In the genomic region with DNA sequence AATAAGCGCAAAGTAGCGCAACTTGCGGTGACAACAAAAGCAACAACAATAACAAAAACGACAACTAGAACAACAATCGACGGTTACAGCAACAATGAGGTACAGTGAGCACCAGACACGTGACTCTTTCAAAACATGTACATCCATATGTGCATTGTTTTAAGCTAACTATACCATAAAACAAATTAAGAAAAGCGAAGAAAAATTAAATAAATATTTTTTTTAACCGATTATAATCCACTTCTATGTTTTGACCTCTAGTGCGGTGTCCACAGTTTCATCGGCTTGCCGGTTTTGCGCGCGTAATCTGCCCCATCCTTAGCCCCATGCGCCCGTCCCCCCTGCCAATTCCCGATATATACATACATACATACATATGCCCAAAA, we compare ENCODE assay signal across 1 fruit fly cellular context.
A peak's percentile ranks its signal among the peaks of the same experiment; 100 is the strongest.
TF ChIP-seq lines count a peak whose summit lies in the region.

No protein-coding gene starts in this region.

TF ChIP-seq in whole organism, embryonic, 481 proteins besides CTCF, POLR2A, EP300 and RAD21 (continued from another document and continues in another):
- no peak for TF ChIP-seq CG16813 (GFP tag; IDR thresholded peaks at IDR 0.05; lab: Robert Waterston, UW; ENCODE audit: partially characterized antibody)
- peak; percentile 80 for TF ChIP-seq emc (GFP tag; optimal IDR thresholded peaks at IDR 0.05; lab: Kevin White, UChicago)
- no peak for TF ChIP-seq vnd (GFP tag; IDR thresholded peaks at IDR 0.05; lab: Robert Waterston, UW; ENCODE audit: partially characterized antibody)
- peak; percentile 15 for TF ChIP-seq CG33557 (GFP tag; optimal IDR thresholded peaks at IDR 0.05; lab: Kevin White, UChicago)
- TF ChIP-seq Dp (GFP tag; optimal IDR thresholded peaks at IDR 0.05; lab: Kevin White, UChicago) = no peak
- TF ChIP-seq schlank (tag; optimal IDR thresholded peaks at IDR 0.05; lab: Kevin White, UChicago) = peak; percentile 86
- peak; percentile 33 for TF ChIP-seq btn (GFP tag; optimal IDR thresholded peaks at IDR 0.05; lab: Kevin White, UChicago)
- TF ChIP-seq lilli (GFP tag; optimal IDR thresholded peaks at IDR 0.05; lab: Kevin White, UChicago) = peak; percentile 96
- TF ChIP-seq zen (tag; optimal IDR thresholded peaks at IDR 0.05; lab: Kevin White, UChicago) = peak; percentile 77
- TF ChIP-seq prd (optimal IDR thresholded peaks at IDR 0.05; lab: Kevin White, UChicago) = no peak
- peak; percentile 97 for TF ChIP-seq prd (GFP tag; IDR thresholded peaks at IDR 0.05; lab: Robert Waterston, UW)
- TF ChIP-seq CG7556 (GFP tag; optimal IDR thresholded peaks at IDR 0.05; lab: Kevin White, UChicago) = peak; percentile 88
- TF ChIP-seq sc (optimal IDR thresholded peaks at IDR 0.05; lab: Kevin White, UChicago) = no peak
- peak; percentile 65 for TF ChIP-seq sc (GFP tag; optimal IDR thresholded peaks at IDR 0.05; lab: Kevin White, UChicago)
- peak; percentile 60; the same call in 1 of the 2 replicates for TF ChIP-seq gt (GFP tag; IDR thresholded peaks at IDR 0.05; lab: Robert Waterston, UW)
- TF ChIP-seq chm (GFP tag; IDR thresholded peaks at IDR 0.05; lab: Robert Waterston, UW) = peak; percentile 95
- TF ChIP-seq CG11247 (GFP tag; IDR thresholded peaks at IDR 0.05; lab: Robert Waterston, UW) = peak; percentile 97
- peak; percentile 98 for TF ChIP-seq CG2120 (GFP tag; optimal IDR thresholded peaks at IDR 0.05; lab: Kevin White, UChicago)
- peak; percentile 91; the same call in 1 of the 2 replicates for TF ChIP-seq CG8765 (GFP tag; IDR thresholded peaks at IDR 0.05; lab: Robert Waterston, UW)
- peak; percentile 88 for TF ChIP-seq HHEX (GFP tag; optimal IDR thresholded peaks at IDR 0.05; lab: Kevin White, UChicago)
- TF ChIP-seq dan (GFP tag; IDR thresholded peaks at IDR 0.05; lab: Robert Waterston, UW) = peak; percentile 78
- TF ChIP-seq Elba2 (GFP tag; optimal IDR thresholded peaks at IDR 0.05; lab: Kevin White, UChicago) = no peak
- peak; percentile 88 for TF ChIP-seq Doc2 (GFP tag; IDR thresholded peaks at IDR 0.05; lab: Robert Waterston, UW)
- TF ChIP-seq cg (GFP tag; optimal IDR thresholded peaks at IDR 0.05; lab: Kevin White, UChicago) = no peak
- TF ChIP-seq Rx (GFP tag; IDR thresholded peaks at IDR 0.05; lab: Robert Waterston, UW) = peak; percentile 94
- no peak for TF ChIP-seq CG7271 (tag; optimal IDR thresholded peaks at IDR 0.05; lab: Kevin White, UChicago)
- peak; percentile 96 for TF ChIP-seq sob (GFP tag; IDR thresholded peaks at IDR 0.05; lab: Robert Waterston, UW)
- TF ChIP-seq jigr1 (GFP tag; IDR thresholded peaks at IDR 0.05; lab: Robert Waterston, UW) = peak; percentile 87; the same call in 2 of the 3 replicates
- TF ChIP-seq CG17568 (GFP tag; optimal IDR thresholded peaks at IDR 0.05; lab: Kevin White, UChicago) = peak; percentile 73
- peak; percentile 80 to 92 for TF ChIP-seq dpn (GFP tag; optimal IDR thresholded peaks at IDR 0.05; lab: Kevin White, UChicago)
- TF ChIP-seq CG3281 (GFP tag; optimal IDR thresholded peaks at IDR 0.05; lab: Kevin White, UChicago) = peak; percentile 94
- TF ChIP-seq MESR4 (GFP tag; optimal IDR thresholded peaks at IDR 0.05; lab: Kevin White, UChicago) = no peak
- no peak for TF ChIP-seq luna (GFP tag; optimal IDR thresholded peaks at IDR 0.05; lab: Kevin White, UChicago)
- peak; percentile 47 for TF ChIP-seq CG8281 (tag; optimal IDR thresholded peaks at IDR 0.05; lab: Kevin White, UChicago)
- TF ChIP-seq CG9609 (GFP tag; optimal IDR thresholded peaks at IDR 0.05; lab: Kevin White, UChicago) = peak; percentile 79
- peak; percentile 22 for TF ChIP-seq pb (GFP tag; optimal IDR thresholded peaks at IDR 0.05; lab: Kevin White, UChicago)
- peak; percentile 94 for TF ChIP-seq CG32767 (GFP tag; IDR thresholded peaks at IDR 0.05; lab: Robert Waterston, UW)
- peak; percentile 75; the same call in 1 of the 3 replicates for TF ChIP-seq gce (GFP tag; IDR thresholded peaks at IDR 0.05; lab: Robert Waterston, UW)
- TF ChIP-seq gcm2 (GFP tag; optimal IDR thresholded peaks at IDR 0.05; lab: Kevin White, UChicago) = peak; percentile 91
- peak; percentile 86 for TF ChIP-seq Ssrp (tag; optimal IDR thresholded peaks at IDR 0.05; lab: Kevin White, UChicago)
- peak; percentile 88 for TF ChIP-seq bab2 (GFP tag; optimal IDR thresholded peaks at IDR 0.05; lab: Kevin White, UChicago)
- TF ChIP-seq usp (GFP tag; optimal IDR thresholded peaks at IDR 0.05; lab: Kevin White, UChicago) = no peak
- TF ChIP-seq ken (GFP tag; IDR thresholded peaks at IDR 0.05; lab: Robert Waterston, UW) = peak; percentile 91
- TF ChIP-seq TFAM (GFP tag; optimal IDR thresholded peaks at IDR 0.05; lab: Kevin White, UChicago) = peak; percentile 26
- peak; percentile 81 for TF ChIP-seq fd96Cb (tag; optimal IDR thresholded peaks at IDR 0.05; lab: Kevin White, UChicago)
- TF ChIP-seq CG4617 (GFP tag; optimal IDR thresholded peaks at IDR 0.05; lab: Kevin White, UChicago; ENCODE audit: borderline replicate concordance) = peak; percentile 68
- TF ChIP-seq CG14710 (tag; optimal IDR thresholded peaks at IDR 0.05; lab: Kevin White, UChicago) = peak; percentile 56
- no peak for TF ChIP-seq Dll (GFP tag; IDR thresholded peaks at IDR 0.05; lab: Robert Waterston, UW; ENCODE audit: partially characterized antibody)
- peak; percentile 83 for TF ChIP-seq CG30431 (GFP tag; optimal IDR thresholded peaks at IDR 0.05; lab: Kevin White, UChicago)
- peak; percentile 98 for TF ChIP-seq Taf1 (GFP tag; IDR thresholded peaks at IDR 0.05; lab: Robert Waterston, UW)
- TF ChIP-seq ERR (GFP tag; optimal IDR thresholded peaks at IDR 0.05; lab: Kevin White, UChicago) = no peak
- TF ChIP-seq tio (GFP tag; optimal IDR thresholded peaks at IDR 0.05; lab: Kevin White, UChicago) = peak; percentile 87
- TF ChIP-seq CG3847 (GFP tag; IDR thresholded peaks at IDR 0.05; lab: Robert Waterston, UW) = peak; percentile 96
- TF ChIP-seq al (GFP tag; IDR thresholded peaks at IDR 0.05; lab: Robert Waterston, UW) = peak; percentile 97
- TF ChIP-seq Dfd (GFP tag; optimal IDR thresholded peaks at IDR 0.05; lab: Kevin White, UChicago) = no peak
- no peak for TF ChIP-seq CG15479 (GFP tag; optimal IDR thresholded peaks at IDR 0.05; lab: Kevin White, UChicago)
- TF ChIP-seq CG13123 (GFP tag; optimal IDR thresholded peaks at IDR 0.05; lab: Kevin White, UChicago) = peak; percentile 73
- TF ChIP-seq CrebB (tag; optimal IDR thresholded peaks at IDR 0.05; lab: Kevin White, UChicago) = peak; percentile 82
- peak; percentile 86 for TF ChIP-seq CG7357 (GFP tag; IDR thresholded peaks at IDR 0.05; lab: Robert Waterston, UW)
- TF ChIP-seq Dip3 (GFP tag; optimal IDR thresholded peaks at IDR 0.05; lab: Kevin White, UChicago) = peak; percentile 95
- TF ChIP-seq sima (GFP tag; optimal IDR thresholded peaks at IDR 0.05; lab: Kevin White, UChicago) = peak; percentile 69
- peak; percentile 80 for TF ChIP-seq CG1233 (GFP tag; optimal IDR thresholded peaks at IDR 0.05; lab: Kevin White, UChicago)
- peak; percentile 90 for TF ChIP-seq Oaz (GFP tag; IDR thresholded peaks at IDR 0.05; lab: Robert Waterston, UW)
- no peak for TF ChIP-seq HLHmδ (GFP tag; optimal IDR thresholded peaks at IDR 0.05; lab: Kevin White, UChicago)
- TF ChIP-seq CG10321 (GFP tag; IDR thresholded peaks at IDR 0.05; lab: Robert Waterston, UW) = peak; percentile 76
- peak; percentile 75 for TF ChIP-seq E2f2 (GFP tag; IDR thresholded peaks at IDR 0.05; lab: Robert Waterston, UW)
- TF ChIP-seq oc (tag; optimal IDR thresholded peaks at IDR 0.05; lab: Kevin White, UChicago) = peak; percentile 53
- peak; percentile 92 for TF ChIP-seq Optix (GFP tag; IDR thresholded peaks at IDR 0.05; lab: Robert Waterston, UW)
- peak; percentile 67; the same call in 1 of the 2 replicates for TF ChIP-seq aop (GFP tag; IDR thresholded peaks at IDR 0.05; lab: Robert Waterston, UW)
- peak; percentile 85 for TF ChIP-seq CG6683 (GFP tag; optimal IDR thresholded peaks at IDR 0.05; lab: Kevin White, UChicago)
- peak; percentile 56 for TF ChIP-seq CG6765 (GFP tag; optimal IDR thresholded peaks at IDR 0.05; lab: Kevin White, UChicago)
- TF ChIP-seq tin (GFP tag; optimal IDR thresholded peaks at IDR 0.05; lab: Kevin White, UChicago) = peak; percentile 87
- peak; percentile 89 for TF ChIP-seq Fer1 (GFP tag; optimal IDR thresholded peaks at IDR 0.05; lab: Kevin White, UChicago)
- peak; percentile 61 for TF ChIP-seq CG8089 (GFP tag; optimal IDR thresholded peaks at IDR 0.05; lab: Kevin White, UChicago)
- TF ChIP-seq hkb (optimal IDR thresholded peaks at IDR 0.05; lab: Kevin White, UChicago) = no peak
- peak; percentile 95 for TF ChIP-seq hkb (GFP tag; IDR thresholded peaks at IDR 0.05; lab: Robert Waterston, UW)
- peak; percentile 91 for TF ChIP-seq CG10209 (GFP tag; optimal IDR thresholded peaks at IDR 0.05; lab: Kevin White, UChicago)
- TF ChIP-seq CoRest (tag; optimal IDR thresholded peaks at IDR 0.05; lab: Kevin White, UChicago) = peak; percentile 91
- peak; percentile 88 for TF ChIP-seq CG6854 (GFP tag; optimal IDR thresholded peaks at IDR 0.05; lab: Kevin White, UChicago)
- peak; percentile 88 for TF ChIP-seq CG13424 (tag; optimal IDR thresholded peaks at IDR 0.05; lab: Kevin White, UChicago)
- TF ChIP-seq slou (GFP tag; optimal IDR thresholded peaks at IDR 0.05; lab: Kevin White, UChicago) = peak; percentile 87
- peak; percentile 92 for TF ChIP-seq CG17612 (GFP tag; IDR thresholded peaks at IDR 0.05; lab: Robert Waterston, UW)
- TF ChIP-seq tna (GFP tag; IDR thresholded peaks at IDR 0.05; lab: Robert Waterston, UW; ENCODE audit: partially characterized antibody) = no peak
- peak; percentile 54 for TF ChIP-seq NC2β (GFP tag; optimal IDR thresholded peaks at IDR 0.05; lab: Kevin White, UChicago)
- TF ChIP-seq CG13296 (GFP tag; optimal IDR thresholded peaks at IDR 0.05; lab: Kevin White, UChicago) = peak; percentile 86
- TF ChIP-seq CG4360 (GFP tag; IDR thresholded peaks at IDR 0.05; lab: Robert Waterston, UW) = peak; percentile 78
- TF ChIP-seq slbo (GFP tag; IDR thresholded peaks at IDR 0.05; lab: Robert Waterston, UW) = peak; percentile 99
- TF ChIP-seq klu (GFP tag; IDR thresholded peaks at IDR 0.05; lab: Robert Waterston, UW) = peak; percentile 91
- TF ChIP-seq CG4424 (GFP tag; optimal IDR thresholded peaks at IDR 0.05; lab: Kevin White, UChicago) = peak; percentile 90
- TF ChIP-seq CG7745 (tag; optimal IDR thresholded peaks at IDR 0.05; lab: Kevin White, UChicago) = no peak
- peak; percentile 85 for TF ChIP-seq CG17361 (GFP tag; IDR thresholded peaks at IDR 0.05; lab: Robert Waterston, UW)
- peak; percentile 90 for TF ChIP-seq dimm (GFP tag; IDR thresholded peaks at IDR 0.05; lab: Robert Waterston, UW)
- no peak for TF ChIP-seq fru (optimal IDR thresholded peaks at IDR 0.05; lab: Kevin White, UChicago)
- TF ChIP-seq p53 (GFP tag; optimal IDR thresholded peaks at IDR 0.05; lab: Kevin White, UChicago) = peak; percentile 23
- peak; percentile 57 for TF ChIP-seq CG15696 (tag; optimal IDR thresholded peaks at IDR 0.05; lab: Kevin White, UChicago)
- TF ChIP-seq Scr (GFP tag; IDR thresholded peaks at IDR 0.05; lab: Robert Waterston, UW; ENCODE audit: partially characterized antibody) = no peak
- no peak for TF ChIP-seq Stat92E (GFP tag; optimal IDR thresholded peaks at IDR 0.05; lab: Kevin White, UChicago)
- TF ChIP-seq shn (GFP tag; optimal IDR thresholded peaks at IDR 0.05; lab: Kevin White, UChicago) = peak; percentile 77
- TF ChIP-seq ac (GFP tag; optimal IDR thresholded peaks at IDR 0.05; lab: Kevin White, UChicago) = no peak
- TF ChIP-seq H15 (GFP tag; IDR thresholded peaks at IDR 0.05; lab: Robert Waterston, UW) = peak; percentile 92
- peak; percentile 81 for TF ChIP-seq Bteb2 (GFP tag; optimal IDR thresholded peaks at IDR 0.05; lab: Kevin White, UChicago)
- peak; percentile 73 for TF ChIP-seq Mad (GFP tag; optimal IDR thresholded peaks at IDR 0.05; lab: Kevin White, UChicago)
- TF ChIP-seq Nf-YB (GFP tag; optimal IDR thresholded peaks at IDR 0.05; lab: Kevin White, UChicago) = peak; percentile 50
- peak; percentile 92 for TF ChIP-seq CG16815 (GFP tag; optimal IDR thresholded peaks at IDR 0.05; lab: Kevin White, UChicago)
- no peak for TF ChIP-seq Hr39 (optimal IDR thresholded peaks at IDR 0.05; lab: Kevin White, UChicago)
- peak; percentile 98 for TF ChIP-seq Aef1 (GFP tag; IDR thresholded peaks at IDR 0.05; lab: Robert Waterston, UW)
- peak; percentile 76 for TF ChIP-seq ewg (GFP tag; optimal IDR thresholded peaks at IDR 0.05; lab: Kevin White, UChicago)
- TF ChIP-seq CG12942 (GFP tag; optimal IDR thresholded peaks at IDR 0.05; lab: Kevin White, UChicago) = peak; percentile 79
- TF ChIP-seq CG2116 (GFP tag; optimal IDR thresholded peaks at IDR 0.05; lab: Kevin White, UChicago) = peak; percentile 20
- TF ChIP-seq tup (GFP tag; optimal IDR thresholded peaks at IDR 0.05; lab: Kevin White, UChicago) = peak; percentile 73
- peak in 1 of 2 experiments; percentile 55 for TF ChIP-seq Eip74EF (GFP tag; optimal IDR thresholded peaks at IDR 0.05; lab: Kevin White, UChicago)
- TF ChIP-seq crp (GFP tag; optimal IDR thresholded peaks at IDR 0.05; lab: Kevin White, UChicago) = peak in 1 of 2 experiments; percentile 41
- TF ChIP-seq Hmr (GFP tag; optimal IDR thresholded peaks at IDR 0.05; lab: Kevin White, UChicago) = peak; percentile 95
- no peak for TF ChIP-seq Kr (GFP tag; optimal IDR thresholded peaks at IDR 0.05; lab: Kevin White, UChicago)
- peak; percentile 96 for TF ChIP-seq Ada2b (GFP tag; IDR thresholded peaks at IDR 0.05; lab: Robert Waterston, UW)
- peak; percentile 71 for TF ChIP-seq CG18764 (GFP tag; optimal IDR thresholded peaks at IDR 0.05; lab: Kevin White, UChicago)
- TF ChIP-seq CG9215 (GFP tag; IDR thresholded peaks at IDR 0.05; lab: Robert Waterston, UW) = peak; percentile 95
- peak; percentile 60 for TF ChIP-seq kay (GFP tag; optimal IDR thresholded peaks at IDR 0.05; lab: Kevin White, UChicago)
- TF ChIP-seq Poxn (GFP tag; IDR thresholded peaks at IDR 0.05; lab: Robert Waterston, UW) = peak; percentile 93
- TF ChIP-seq sr (GFP tag; IDR thresholded peaks at IDR 0.05; lab: Robert Waterston, UW) = peak; percentile 69; the same call in 2 of the 3 replicates
- peak; percentile 38 for TF ChIP-seq trem (tag; optimal IDR thresholded peaks at IDR 0.05; lab: Kevin White, UChicago)
- no peak for TF ChIP-seq Bgb (GFP tag; IDR thresholded peaks at IDR 0.05; lab: Robert Waterston, UW; ENCODE audit: partially characterized antibody)
- TF ChIP-seq Atf6 (GFP tag; IDR thresholded peaks at IDR 0.05; lab: Robert Waterston, UW) = peak; percentile 96
- peak; percentile 90 for TF ChIP-seq CG9727 (GFP tag; optimal IDR thresholded peaks at IDR 0.05; lab: Kevin White, UChicago)
- peak; percentile 75 for TF ChIP-seq CG4854 (GFP tag; optimal IDR thresholded peaks at IDR 0.05; lab: Kevin White, UChicago)
- peak; percentile 93 for TF ChIP-seq CG6272 (GFP tag; IDR thresholded peaks at IDR 0.05; lab: Robert Waterston, UW)
- TF ChIP-seq stwl (tag; optimal IDR thresholded peaks at IDR 0.05; lab: Kevin White, UChicago) = no peak
